Fruit fly (Drosophila melanogaster): ENCODE results near the gene CG3036.

DNA sequence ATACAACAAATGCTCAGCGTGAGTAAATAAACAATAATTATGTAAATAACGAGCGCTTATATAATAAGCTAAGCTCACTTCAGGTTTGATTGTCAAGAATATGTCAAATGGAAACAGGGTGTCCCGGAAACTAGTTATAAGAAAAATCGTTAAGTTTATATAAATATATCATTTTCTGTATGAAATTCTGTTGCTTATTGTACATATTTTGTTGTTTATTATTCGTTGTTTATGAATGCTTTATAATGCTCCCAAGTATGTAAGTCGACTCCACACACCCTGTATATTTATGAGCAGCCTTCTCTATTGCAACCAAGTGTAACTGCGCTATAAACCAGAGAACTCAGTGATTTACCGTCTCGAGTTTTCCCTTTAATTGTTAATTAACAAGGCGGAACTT is 38.6 kb downstream of the CG3036 start:
- TF ChIP-seq ovo (GFP tag; optimal IDR thresholded peaks at IDR 0.05) (no peak), bab1 (GFP tag; optimal IDR thresholded peaks at IDR 0.05) (peak; percentile 35), CG12768 (GFP tag; optimal IDR thresholded peaks at IDR 0.05) (peak; percentile 51), kay (GFP tag; ENCODE audit: borderline replicate concordance) (peak; percentile 36)

Measured in whole organism, adult.